Worm (Caenorhabditis elegans) whole organism, L4 larva: Measurements from ENCODE around the gene F45G2.8.

Experiments used
- D1046.2 ChIP-seq: fragments of 200-800 bp; sonication (Bioruptor generic); IDR thresholded peaks from 2 replicates; pipeline ENCODE4 v1.3.6; 2022; ENCODE audit warnings: missing genetic modification characterization, missing compliant biosample characterization
- F10B5.3 ChIP-seq: sonication (generic microtip); optimal IDR thresholded peaks from 2 replicates; lab custom pipeline; 2016; ENCODE audit warnings: mild to moderate bottlenecking, missing genetic modification characterization, missing compliant biosample characterization
- F49E8.2 ChIP-seq: sonication (generic microtip); optimal IDR thresholded peaks from 2 replicates; lab custom pipeline; 2016; ENCODE audit warnings: missing compliant biosample characterization, mild to moderate bottlenecking, missing genetic modification characterization, borderline replicate concordance
- Y5F2A.4 ChIP-seq: fragments of 200-800 bp; sonication (Bioruptor generic); optimal IDR thresholded peaks from 2 replicates; lab custom pipeline; 2018; ENCODE audit warnings: mild to moderate bottlenecking, missing genetic modification characterization, missing compliant biosample characterization
- ZK546.5 ChIP-seq, 2 experiments: sonication (generic microtip); optimal IDR thresholded peaks; 2 replicates each; lab custom pipeline; 2017; ENCODE audit warnings: missing biosample characterization in 2 of 2, missing genetic modification characterization in 2 of 2
- aly-2 ChIP-seq: sonication (generic microtip); optimal IDR thresholded peaks from 2 replicates; lab custom pipeline; 2018; ENCODE audit warnings: missing biosample characterization, missing genetic modification characterization
- ceh-28 ChIP-seq: fragments of 150-350 bp; optimal IDR thresholded peaks from 2 replicates; lab custom pipeline; 2014; ENCODE audit warnings: missing biosample characterization, missing genetic modification reagents, missing genetic modification characterization
- ces-1 ChIP-seq: fragments of 150-350 bp; sonication (generic microtip); optimal IDR thresholded peaks from 4 replicates; lab custom pipeline; 2014; ENCODE audit warnings: missing biosample characterization, missing genetic modification reagents, missing genetic modification characterization
- ctbp-1 ChIP-seq: fragments of 200-800 bp; sonication (Bioruptor generic); IDR thresholded peaks from 2 replicates; pipeline ENCODE4 v1.3.6; 2022; ENCODE audit warnings: missing genetic modification reagents, missing genetic modification characterization, missing compliant biosample characterization
- daf-16 ChIP-seq, 3 experiments: sonication (generic microtip); optimal IDR thresholded peaks; 2 replicates each; lab custom pipeline; 2016 to 2017; ENCODE audit warnings: missing genetic modification characterization in 3 of 3, missing genetic modification reagents in 3 of 3, mild to moderate bottlenecking in 2 of 3, missing compliant biosample characterization in 2 of 3, missing biosample characterization in 1 of 3, moderate library complexity in 1 of 3
- dmd-6 ChIP-seq: fragments of 200-800 bp; sonication (Bioruptor generic); IDR thresholded peaks from 2 replicates; pipeline ENCODE4 v1.3.6; 2022; ENCODE audit warnings: missing genetic modification reagents, missing genetic modification characterization, missing compliant biosample characterization
- dmd-9 ChIP-seq: fragments of 200-800 bp; sonication (Bioruptor generic); IDR thresholded peaks from 2 replicates; pipeline ENCODE4 v1.3.6; 2022; ENCODE audit warnings: missing genetic modification reagents, missing genetic modification characterization, missing compliant biosample characterization
- dpl-1 ChIP-seq: fragments of 150-350 bp; optimal IDR thresholded peaks from 2 replicates; lab custom pipeline; 2014; ENCODE audit warnings: missing biosample characterization, missing genetic modification reagents, missing genetic modification characterization
- duxl-1 ChIP-seq: sonication (generic microtip); optimal IDR thresholded peaks from 2 replicates; lab custom pipeline; 2016; ENCODE audit warnings: mild to moderate bottlenecking, missing genetic modification characterization, moderate library complexity, missing compliant biosample characterization; ENCODE audit not compliant: poor library complexity
- dve-1 ChIP-seq: sonication (generic microtip); optimal IDR thresholded peaks from 2 replicates; lab custom pipeline; 2017; ENCODE audit warnings: antibody characterized with exemption, mild to moderate bottlenecking, missing genetic modification characterization, missing compliant biosample characterization; ENCODE audit not compliant: insufficient read depth
- egl-43 ChIP-seq: fragments of 200-800 bp; sonication (Bioruptor generic); IDR thresholded peaks from 2 replicates; pipeline ENCODE4 v1.3.6; 2022; ENCODE audit warnings: missing genetic modification reagents, missing genetic modification characterization, missing compliant biosample characterization
- fkh-10 ChIP-seq: fragments of 150-350 bp; optimal IDR thresholded peaks from 2 replicates; lab custom pipeline; 2014; ENCODE audit warnings: missing biosample characterization, missing genetic modification reagents, missing genetic modification characterization
- gei-8 ChIP-seq: fragments of 200-800 bp; sonication (Bioruptor generic); optimal IDR thresholded peaks from 2 replicates; lab custom pipeline; 2018; ENCODE audit warnings: mild to moderate bottlenecking, missing genetic modification characterization, missing compliant biosample characterization
- hif-1 ChIP-seq, 2 experiments: sonication (generic microtip); optimal IDR thresholded peaks; 2 replicates each; lab custom pipeline; 2016 to 2017; ENCODE audit warnings: missing compliant biosample characterization in 2 of 2, missing genetic modification characterization in 2 of 2, missing genetic modification reagents in 2 of 2, missing genotype in 2 of 2, mild to moderate bottlenecking in 1 of 2
- hmg-1.1 ChIP-seq: fragments of 200-800 bp; sonication (Bioruptor generic); IDR thresholded peaks from 2 replicates; pipeline ENCODE4 v1.3.6; 2022; ENCODE audit warnings: missing genetic modification reagents, missing genetic modification characterization, missing compliant biosample characterization
- jun-1 ChIP-seq: fragments of 150-350 bp; optimal IDR thresholded peaks from 2 replicates; lab custom pipeline; 2014; ENCODE audit warnings: missing biosample characterization, missing genetic modification reagents, missing genetic modification characterization
- lim-7 ChIP-seq: fragments of 200-800 bp; sonication (Bioruptor generic); IDR thresholded peaks from 2 replicates; pipeline ENCODE4 v1.3.6; 2022; ENCODE audit warnings: missing genetic modification characterization, missing compliant biosample characterization
- lin-13 ChIP-seq: fragments of 150-350 bp; optimal IDR thresholded peaks from 2 replicates; lab custom pipeline; 2014; ENCODE audit warnings: missing biosample characterization, missing genetic modification reagents, missing genetic modification characterization
- lin-38 ChIP-seq: fragments of 200-800 bp; sonication (Bioruptor generic); IDR thresholded peaks from 2 replicates; pipeline ENCODE4 v1.3.6; 2022; ENCODE audit warnings: missing genetic modification reagents, missing genetic modification characterization, missing compliant biosample characterization
- lin-39 ChIP-seq: fragments of 150-350 bp; optimal IDR thresholded peaks from 2 replicates; lab custom pipeline; 2014; ENCODE audit warnings: missing biosample characterization, missing genetic modification reagents, missing genetic modification characterization
- madf-5 ChIP-seq, 2 experiments: fragments of 200-800 bp; sonication (Bioruptor generic); IDR thresholded peaks; 2 replicates each; pipeline ENCODE4 v1.3.6; 2022; ENCODE audit warnings: missing compliant biosample characterization in 2 of 2, missing genetic modification characterization in 2 of 2
- madf-9 ChIP-seq: fragments of 200-800 bp; sonication (Bioruptor generic); conservative IDR thresholded peaks from 2 replicates; pipeline ENCODE4 v1.3.6; 2022; ENCODE audit warnings: missing genetic modification reagents, missing genetic modification characterization, missing compliant biosample characterization
- mdl-1 ChIP-seq, 2 experiments: fragments of 150-350 bp in 1 of 2; sonication (generic microtip) in 1 of 2; optimal IDR thresholded peaks; 2 replicates each; lab custom pipeline; 2014 to 2017; ENCODE audit warnings: missing biosample characterization in 2 of 2, missing genetic modification characterization in 2 of 2
- mdt-29 ChIP-seq: fragments of 200-800 bp; sonication (Bioruptor generic); IDR thresholded peaks from 2 replicates; pipeline ENCODE4 v1.3.6; 2022; ENCODE audit warnings: missing genetic modification reagents, missing genetic modification characterization, missing compliant biosample characterization
- mxl-2 ChIP-seq: fragments of 200-800 bp; sonication (Bioruptor generic); conservative IDR thresholded peaks from 2 replicates; pipeline ENCODE4 v1.3.6; 2022; ENCODE audit warnings: missing genetic modification reagents, missing genetic modification characterization, missing compliant biosample characterization
- mxl-3 ChIP-seq: fragments of 200-800 bp; sonication (Bioruptor generic); optimal IDR thresholded peaks from 2 replicates; lab custom pipeline; 2018; ENCODE audit warnings: mild to moderate bottlenecking, missing genetic modification characterization, missing compliant biosample characterization
- nhr-10 ChIP-seq: fragments of 150-350 bp; optimal IDR thresholded peaks from 2 replicates; lab custom pipeline; 2014; ENCODE audit warnings: missing biosample characterization, missing genetic modification characterization
- nhr-102 ChIP-seq: sonication (generic microtip); optimal IDR thresholded peaks from 2 replicates; lab custom pipeline; 2016; ENCODE audit warnings: mild to moderate bottlenecking, missing genetic modification characterization, moderate library complexity, missing compliant biosample characterization
- nhr-11 ChIP-seq: fragments of 150-350 bp; optimal IDR thresholded peaks from 2 replicates; lab custom pipeline; 2014; ENCODE audit warnings: missing biosample characterization, missing genetic modification characterization
- nhr-25 ChIP-seq: sonication (generic microtip); optimal IDR thresholded peaks from 2 replicates; lab custom pipeline; 2017; ENCODE audit warnings: missing genetic modification characterization, mild to moderate bottlenecking, missing compliant biosample characterization, antibody characterized with exemption, moderate library complexity, borderline replicate concordance; ENCODE audit not compliant: insufficient read depth
- nhr-28 ChIP-seq: fragments of 150-350 bp; optimal IDR thresholded peaks from 2 replicates; lab custom pipeline; 2014; ENCODE audit warnings: missing biosample characterization, missing genetic modification characterization
- nhr-41 ChIP-seq: fragments of 200-800 bp; sonication (Bioruptor generic); IDR thresholded peaks from 2 replicates; pipeline ENCODE4 v1.3.6; 2022; ENCODE audit warnings: missing genetic modification reagents, missing genetic modification characterization, missing compliant biosample characterization
- nhr-42 ChIP-seq: fragments of 200-800 bp; sonication (Bioruptor generic); IDR thresholded peaks from 2 replicates; pipeline ENCODE4 v1.3.6; 2022; ENCODE audit warnings: missing genetic modification characterization, missing compliant biosample characterization
- nhr-48 ChIP-seq: sonication (generic microtip); optimal IDR thresholded peaks from 2 replicates; lab custom pipeline; 2016; ENCODE audit warnings: mild to moderate bottlenecking, missing genetic modification characterization, missing compliant biosample characterization
- nhr-6 ChIP-seq: fragments of 150-350 bp; optimal IDR thresholded peaks from 2 replicates; lab custom pipeline; 2014; ENCODE audit warnings: missing biosample characterization, missing genetic modification characterization
- php-3 ChIP-seq: fragments of 200-800 bp; sonication (Bioruptor generic); IDR thresholded peaks from 2 replicates; pipeline ENCODE4 v1.3.6; 2022; ENCODE audit warnings: missing genetic modification reagents, missing genetic modification characterization, missing compliant biosample characterization
- pqm-1 ChIP-seq: sonication (generic microtip); optimal IDR thresholded peaks from 2 replicates; lab custom pipeline; 2017; ENCODE audit warnings: missing biosample characterization, missing genetic modification characterization
- saeg-2 ChIP-seq: fragments of 200-800 bp; sonication (Bioruptor generic); IDR thresholded peaks from 2 replicates; pipeline ENCODE4 v1.3.6; 2022; ENCODE audit warnings: missing genetic modification reagents, missing genetic modification characterization, missing compliant biosample characterization
- sdz-12 ChIP-seq: fragments of 200-800 bp; sonication (Bioruptor generic); optimal IDR thresholded peaks from 2 replicates; lab custom pipeline; 2018; ENCODE audit warnings: mild to moderate bottlenecking, missing genetic modification characterization, missing compliant biosample characterization
- skn-1 ChIP-seq: fragments of 150-350 bp; optimal IDR thresholded peaks from 2 replicates; lab custom pipeline; 2014; ENCODE audit warnings: missing biosample characterization, missing genetic modification characterization
- snpc-4 ChIP-seq: fragments of 150-350 bp; optimal IDR thresholded peaks from 2 replicates; lab custom pipeline; 2014; ENCODE audit warnings: missing biosample characterization, missing genetic modification characterization
- unc-62 ChIP-seq, 3 experiments: fragments of 150-350 bp in 1 of 3; sonication (generic microtip); optimal IDR thresholded peaks in 2 of 3; peaks in 1 of 3; 1 replicate in 1 of 3; 2 replicates in 2 of 3; lab custom pipeline; 2014 to 2017; ENCODE audit warnings: missing biosample characterization in 3 of 3, missing genetic modification characterization in 3 of 3, missing genetic modification reagents in 3 of 3, missing genotype in 1 of 3
- vab-7 ChIP-seq: fragments of 200-800 bp; sonication (Bioruptor generic); IDR thresholded peaks from 2 replicates; pipeline ENCODE4 v1.3.6; 2022; ENCODE audit warnings: missing genetic modification reagents, missing genetic modification characterization, missing compliant biosample characterization

F45G2.8 gene

DNA sequence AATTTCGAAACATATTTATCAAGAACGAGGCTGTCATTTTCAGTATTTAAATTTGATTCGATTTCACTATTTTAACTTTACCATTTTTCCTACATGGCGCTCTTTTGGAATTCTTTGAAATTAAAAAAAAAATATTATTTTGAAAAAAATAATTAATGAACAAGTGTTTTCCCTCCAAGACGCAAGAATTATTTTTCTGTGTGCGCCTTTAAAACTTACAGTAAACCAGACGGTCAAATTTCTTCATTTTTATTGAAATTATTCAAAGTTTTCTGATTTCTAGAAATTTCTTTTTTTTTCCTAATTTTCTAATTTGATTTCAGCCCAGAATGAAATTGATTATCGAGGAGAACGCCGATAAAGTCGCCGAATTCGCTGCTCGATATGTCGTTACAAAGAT, 46.4 kb downstream of the F45G2.8 start, which contains the start of gene T03F6.3:
T03F6.3 (plus strand) TSS at position 318 of the 400 bp plus-strand sequence.
- TF ChIP-seq sdz-12 (no peak), hif-1 (tag; optimal IDR thresholded peaks at IDR 0.05; lab: Kevin White, UChicago) (no peak), hmg-1.1 (GFP tag; lab: Robert Waterston, UW) (no peak), ceh-28 (no peak), lim-7 (GFP tag; lab: Robert Waterston, UW) (no peak), Y5F2A.4 (GFP tag; lab: Kevin White, UChicago) (no peak)

DNA sequence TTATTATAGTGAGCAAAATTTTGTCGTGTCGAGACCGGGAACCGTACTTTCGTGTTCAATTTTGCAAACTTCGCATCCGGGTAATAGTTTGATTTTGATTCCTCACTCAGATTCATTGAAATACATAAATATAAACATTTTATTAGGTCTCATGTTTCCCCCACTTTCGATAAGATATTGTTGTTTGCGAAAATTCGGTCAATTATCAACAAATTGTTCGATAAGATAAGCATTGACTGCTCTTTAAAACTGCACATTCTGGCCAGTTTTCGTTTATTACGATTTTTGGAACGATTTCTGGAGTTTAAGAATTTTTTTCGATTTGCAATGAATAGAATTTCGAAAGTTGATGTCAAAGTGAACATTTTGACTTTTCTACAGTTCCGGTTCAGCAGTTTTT, 46.8 kb downstream of the F45G2.8 start:
- TF ChIP-seq egl-43 (no peak), Y5F2A.4 (GFP tag; lab: Kevin White, UChicago) (no peak), dmd-9 (no peak), pqm-1 (tag; lab: Kevin White, UChicago) (peak; percentile 60), dpl-1 (GFP tag; lab: Kevin White, UChicago) (no peak), nhr-28 (peak; percentile 31), hif-1 (tag; optimal IDR thresholded peaks at IDR 0.05; lab: Kevin White, UChicago) (no peak), ceh-28 (no peak), madf-5 (GFP tag; IDR thresholded peaks at IDR 0.05; lab: Robert Waterston, UW) (no peak), mdt-29 (no peak), unc-62 (GFP tag; optimal IDR thresholded peaks at IDR 0.05 in 1 of 2; lab: Kevin White, UChicago) (no peak), unc-62 (tag; optimal IDR thresholded peaks at IDR 0.05; lab: Kevin White, UChicago) (no peak), F10B5.3 (tag; lab: Kevin White, UChicago) (no peak), mxl-3 (GFP tag; lab: Kevin White, UChicago) (no peak), madf-9 (GFP tag; lab: Robert Waterston, UW) (no peak), dve-1 (peak; percentile 47), snpc-4 (tag; lab: Kevin White, UChicago) (no peak), nhr-11 (tag; lab: Kevin White, UChicago) (no peak), nhr-48 (tag; lab: Kevin White, UChicago) (no peak), vab-7 (no peak), mdl-1 (tag; optimal IDR thresholded peaks at IDR 0.05; lab: Kevin White, UChicago) (no peak), F49E8.2 (tag; lab: Kevin White, UChicago) (no peak), nhr-6 (no peak), skn-1 (tag; lab: Kevin White, UChicago) (no peak), mxl-2 (GFP tag; lab: Robert Waterston, UW) (no peak), lin-38 (GFP tag; lab: Robert Waterston, UW) (no peak), php-3 (GFP tag; lab: Robert Waterston, UW) (peak; percentile 66; the same call in 1 of the 2 replicates), gei-8 (GFP tag; lab: Kevin White, UChicago) (no peak), jun-1 (tag; lab: Kevin White, UChicago) (no peak), D1046.2 (no peak), ctbp-1 (no peak), ZK546.5 (tag; optimal IDR thresholded peaks at IDR 0.05; lab: Kevin White, UChicago) (no peak), saeg-2 (GFP tag; lab: Robert Waterston, UW) (no peak), nhr-41 (GFP tag; lab: Robert Waterston, UW) (no peak), nhr-10 (tag; lab: Kevin White, UChicago) (no peak), nhr-102 (tag; lab: Kevin White, UChicago) (no peak), ces-1 (GFP tag; lab: Kevin White, UChicago) (no peak), fkh-10 (GFP tag; lab: Kevin White, UChicago) (no peak), duxl-1 (tag; lab: Kevin White, UChicago) (no peak), dmd-6 (GFP tag; lab: Robert Waterston, UW) (peak; percentile 23; the same call in 1 of the 2 replicates), nhr-25 (tag; lab: Kevin White, UChicago) (no peak), lin-13 (GFP tag; lab: Kevin White, UChicago) (no peak), daf-16 (GFP tag; optimal IDR thresholded peaks at IDR 0.05; lab: Kevin White, UChicago) (no peak), daf-16 (tag; optimal IDR thresholded peaks at IDR 0.05; lab: Kevin White, UChicago) (peak; percentile 89), aly-2 (no peak), lin-39 (tag; lab: Kevin White, UChicago) (no peak), nhr-42 (GFP tag; lab: Robert Waterston, UW) (no peak)
